Worm (Caenorhabditis elegans): ENCODE results near the gene C27A2.8.

DNA sequence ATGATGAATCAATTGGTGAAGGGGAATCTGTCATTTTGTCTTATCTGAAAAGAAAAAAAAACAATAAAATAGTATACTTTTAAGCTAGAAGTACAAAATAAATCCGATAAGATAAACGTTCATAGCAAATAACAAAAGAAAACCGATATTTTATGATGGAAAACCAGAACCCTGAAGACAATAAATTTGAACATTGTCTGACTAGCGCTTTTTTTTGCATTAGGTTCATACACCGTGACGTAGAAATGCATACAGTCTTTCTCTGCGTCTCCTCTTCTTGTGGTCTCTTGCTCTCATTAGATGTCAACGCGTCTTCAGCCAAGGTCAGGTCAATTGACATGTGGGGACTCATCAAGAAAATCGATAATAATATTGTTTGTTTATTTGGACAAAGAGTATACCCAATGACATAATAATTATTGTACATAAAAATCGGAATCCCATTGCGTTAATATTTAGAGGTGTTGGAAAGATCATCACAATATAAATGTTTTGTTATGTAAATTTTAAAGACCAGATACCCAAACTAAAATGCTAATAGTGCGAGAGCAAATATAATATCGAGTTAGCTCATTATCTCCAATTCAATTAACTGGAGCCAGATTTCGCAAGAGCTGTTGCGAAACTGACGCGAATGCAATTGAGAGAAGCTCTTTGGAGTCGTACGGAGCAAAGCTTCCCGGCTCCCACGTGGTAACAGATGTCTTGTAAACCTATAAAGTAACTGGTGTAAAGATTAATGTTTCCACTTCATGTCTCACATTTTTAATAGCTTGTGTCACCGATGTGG lies 13.5 kb upstream of the C27A2.8 start, which contains the start of gene dsh-2:
- no peak for TF ChIP-seq him-1 (tag; optimal IDR thresholded peaks at IDR 0.05)
- peak; percentile 45 for TF ChIP-seq W03F9.2 (tag; optimal IDR thresholded peaks at IDR 0.05)
- no peak for TF ChIP-seq dao-5 (tag; optimal IDR thresholded peaks at IDR 0.05)
